Worm (Caenorhabditis elegans) whole organism, L4 larva: Measurements from ENCODE around the gene ZK938.3.

Experiments
- F10B5.3 ChIP-seq: sonication (generic microtip); optimal IDR thresholded peaks from 2 replicates; lab custom pipeline; 2016; ENCODE audit warnings: mild to moderate bottlenecking, missing genetic modification characterization, missing compliant biosample characterization
- Y105C5A.15 ChIP-seq: fragments of 200-800 bp; sonication (Bioruptor generic); IDR thresholded peaks from 2 replicates; pipeline ENCODE4 v1.3.6; 2022; ENCODE audit warnings: missing genetic modification characterization, missing compliant biosample characterization
- ama-1 ChIP-seq: fragments of 150-350 bp; optimal IDR thresholded peaks from 2 replicates; lab custom pipeline; 2014; ENCODE audit warnings: inconsistent platforms, mixed read lengths
- ceh-28 ChIP-seq: fragments of 150-350 bp; optimal IDR thresholded peaks from 2 replicates; lab custom pipeline; 2014; ENCODE audit warnings: missing biosample characterization, missing genetic modification reagents, missing genetic modification characterization
- ceh-32 ChIP-seq: sonication (generic microtip); optimal IDR thresholded peaks from 2 replicates; lab custom pipeline; 2016; ENCODE audit warnings: mild to moderate bottlenecking, missing genetic modification characterization, missing compliant biosample characterization; ENCODE audit not compliant: poor library complexity
- daf-16 ChIP-seq, 3 experiments: sonication (generic microtip); optimal IDR thresholded peaks; 2 replicates each; lab custom pipeline; 2016 to 2017; ENCODE audit warnings: missing genetic modification characterization in 3 of 3, missing genetic modification reagents in 3 of 3, mild to moderate bottlenecking in 2 of 3, missing compliant biosample characterization in 2 of 3, missing biosample characterization in 1 of 3, moderate library complexity in 1 of 3
- fkh-10 ChIP-seq: fragments of 150-350 bp; optimal IDR thresholded peaks from 2 replicates; lab custom pipeline; 2014; ENCODE audit warnings: missing biosample characterization, missing genetic modification reagents, missing genetic modification characterization
- nhr-237 ChIP-seq: sonication (generic microtip); optimal IDR thresholded peaks from 2 replicates; lab custom pipeline; 2017; ENCODE audit warnings: missing biosample characterization, missing genetic modification characterization
- snpc-4 ChIP-seq: fragments of 150-350 bp; optimal IDR thresholded peaks from 2 replicates; lab custom pipeline; 2014; ENCODE audit warnings: missing biosample characterization, missing genetic modification characterization
- unc-39 ChIP-seq: sonication (generic microtip); optimal IDR thresholded peaks from 2 replicates; lab custom pipeline; 2017; ENCODE audit warnings: missing biosample characterization, missing genetic modification characterization
- unc-62 ChIP-seq, 3 experiments: fragments of 150-350 bp in 1 of 3; sonication (generic microtip); optimal IDR thresholded peaks in 2 of 3; peaks in 1 of 3; 1 replicate in 1 of 3; 2 replicates in 2 of 3; lab custom pipeline; 2014 to 2017; ENCODE audit warnings: missing biosample characterization in 3 of 3, missing genetic modification characterization in 3 of 3, missing genetic modification reagents in 3 of 3, missing genotype in 1 of 3
- ztf-11 ChIP-seq: fragments of 150-350 bp; optimal IDR thresholded peaks from 2 replicates; lab custom pipeline; 2014; ENCODE audit warnings: missing biosample characterization, missing genetic modification characterization

DNA sequence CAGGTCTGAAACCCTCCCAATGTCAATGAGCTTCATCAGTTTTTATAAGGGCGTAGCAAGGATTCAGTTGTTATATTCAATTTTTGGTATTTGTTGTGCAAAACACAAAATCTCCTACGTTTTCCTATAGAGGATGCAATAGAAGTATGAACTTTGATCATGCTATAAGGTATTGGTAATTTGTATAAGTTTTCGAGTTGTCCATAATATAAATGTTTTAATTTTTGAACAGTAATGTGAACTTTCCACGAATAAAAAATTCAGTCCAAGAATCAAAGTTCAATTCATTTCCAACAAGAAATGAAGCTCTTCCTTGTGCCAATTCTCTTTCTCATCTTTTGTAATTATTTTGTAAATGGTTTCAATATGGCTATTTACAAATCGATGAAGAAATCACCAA lies 2.7 kb downstream of the ZK938.3 start, which contains the start of gene ZK938.12:
- TF ChIP-seq F10B5.3 (no peak), snpc-4 (tag; lab: Kevin White, UChicago) (no peak), nhr-237 (no peak), ztf-11 (no peak), Y105C5A.15 (no peak), ceh-28 (tag; lab: Kevin White, UChicago) (no peak), ama-1 (lab: Kevin White, UChicago) (no peak), unc-39 (no peak), unc-62 (GFP tag; optimal IDR thresholded peaks at IDR 0.05 in 1 of 2; lab: Kevin White, UChicago) (no peak), unc-62 (tag; optimal IDR thresholded peaks at IDR 0.05; lab: Kevin White, UChicago) (no peak), fkh-10 (GFP tag; lab: Kevin White, UChicago) (no peak), ceh-32 (no peak), daf-16 (GFP tag; optimal IDR thresholded peaks at IDR 0.05; lab: Kevin White, UChicago) (no peak), daf-16 (tag; optimal IDR thresholded peaks at IDR 0.05; lab: Kevin White, UChicago) (no peak)
